Worm (Caenorhabditis elegans) whole organism, L4 larva: ENCODE data around the gene K10C8.4.
A peak's percentile ranks its signal among the peaks of the same experiment; 100 is the strongest.

Source experiments
- D1046.2 ChIP-seq: fragments of 200-800 bp; sonication (Bioruptor generic); IDR thresholded peaks from 2 replicates; pipeline ENCODE4 v1.3.6; 2022; ENCODE audit warnings: missing genetic modification characterization, missing compliant biosample characterization
- R02D3.7 ChIP-seq: fragments of 150-350 bp; sonication (generic microtip); optimal IDR thresholded peaks from 3 replicates; lab custom pipeline; 2014; ENCODE audit warnings: missing biosample characterization, missing genetic modification characterization
- Y75B8A.6 ChIP-seq: fragments of 200-800 bp; sonication (Bioruptor generic); IDR thresholded peaks from 2 replicates; pipeline ENCODE4 v1.3.6; 2022; ENCODE audit warnings: missing genetic modification reagents, missing genetic modification characterization, missing compliant biosample characterization
- aha-1 ChIP-seq: fragments of 150-350 bp; peaks from one replicate; lab custom pipeline; 2014; ENCODE audit warnings: missing biosample characterization, missing genetic modification characterization
- aly-2 ChIP-seq: sonication (generic microtip); optimal IDR thresholded peaks from 2 replicates; lab custom pipeline; 2018; ENCODE audit warnings: missing biosample characterization, missing genetic modification characterization
- ama-1 ChIP-seq: fragments of 150-350 bp; optimal IDR thresholded peaks from 2 replicates; lab custom pipeline; 2014; ENCODE audit warnings: inconsistent platforms, mixed read lengths
- ceh-32 ChIP-seq: sonication (generic microtip); optimal IDR thresholded peaks from 2 replicates; lab custom pipeline; 2016; ENCODE audit warnings: mild to moderate bottlenecking, missing genetic modification characterization, missing compliant biosample characterization; ENCODE audit not compliant: poor library complexity
- cey-2 ChIP-seq: sonication (generic microtip); optimal IDR thresholded peaks from 3 replicates; lab custom pipeline; 2017; ENCODE audit warnings: missing genetic modification characterization, mild to moderate bottlenecking, missing compliant biosample characterization, antibody characterized with exemption, borderline replicate concordance; ENCODE audit not compliant: insufficient read depth
- daf-16 ChIP-seq, 3 experiments: sonication (generic microtip); optimal IDR thresholded peaks; 2 replicates each; lab custom pipeline; 2016 to 2017; ENCODE audit warnings: missing genetic modification characterization in 3 of 3, missing genetic modification reagents in 3 of 3, mild to moderate bottlenecking in 2 of 3, missing compliant biosample characterization in 2 of 3, missing biosample characterization in 1 of 3, moderate library complexity in 1 of 3
- dmd-8 ChIP-seq: fragments of 200-800 bp; sonication (Bioruptor generic); IDR thresholded peaks from 2 replicates; pipeline ENCODE4 v1.3.6; 2022; ENCODE audit warnings: missing genetic modification characterization, missing compliant biosample characterization
- dmd-9 ChIP-seq: fragments of 200-800 bp; sonication (Bioruptor generic); IDR thresholded peaks from 2 replicates; pipeline ENCODE4 v1.3.6; 2022; ENCODE audit warnings: missing genetic modification reagents, missing genetic modification characterization, missing compliant biosample characterization
- dve-1 ChIP-seq: sonication (generic microtip); optimal IDR thresholded peaks from 2 replicates; lab custom pipeline; 2017; ENCODE audit warnings: antibody characterized with exemption, mild to moderate bottlenecking, missing genetic modification characterization, missing compliant biosample characterization; ENCODE audit not compliant: insufficient read depth
- fos-1 ChIP-seq: fragments of 150-350 bp; optimal IDR thresholded peaks from 2 replicates; lab custom pipeline; 2014; ENCODE audit warnings: missing biosample characterization, missing genetic modification characterization
- gei-8 ChIP-seq: fragments of 200-800 bp; sonication (Bioruptor generic); optimal IDR thresholded peaks from 2 replicates; lab custom pipeline; 2018; ENCODE audit warnings: mild to moderate bottlenecking, missing genetic modification characterization, missing compliant biosample characterization
- hlh-11 ChIP-seq: fragments of 200-800 bp; sonication (Bioruptor generic); optimal IDR thresholded peaks from 2 replicates; lab custom pipeline; 2018; ENCODE audit warnings: mild to moderate bottlenecking, missing genetic modification characterization, missing compliant biosample characterization
- hlh-30 ChIP-seq: sonication (generic microtip); optimal IDR thresholded peaks from 2 replicates; lab custom pipeline; 2017; ENCODE audit warnings: antibody characterized with exemption, mild to moderate bottlenecking, missing genetic modification characterization, missing compliant biosample characterization; ENCODE audit not compliant: insufficient read depth
- lin-1 ChIP-seq: fragments of 200-800 bp; sonication (Bioruptor generic); IDR thresholded peaks from 2 replicates; pipeline ENCODE4 v1.3.6; 2022; ENCODE audit warnings: missing genetic modification reagents, missing genetic modification characterization, missing compliant biosample characterization
- lin-13 ChIP-seq: fragments of 150-350 bp; optimal IDR thresholded peaks from 2 replicates; lab custom pipeline; 2014; ENCODE audit warnings: missing biosample characterization, missing genetic modification reagents, missing genetic modification characterization
- lin-39 ChIP-seq: fragments of 150-350 bp; optimal IDR thresholded peaks from 2 replicates; lab custom pipeline; 2014; ENCODE audit warnings: missing biosample characterization, missing genetic modification reagents, missing genetic modification characterization
- madf-9 ChIP-seq: fragments of 200-800 bp; sonication (Bioruptor generic); conservative IDR thresholded peaks from 2 replicates; pipeline ENCODE4 v1.3.6; 2022; ENCODE audit warnings: missing genetic modification reagents, missing genetic modification characterization, missing compliant biosample characterization
- mes-2 ChIP-seq: sonication (generic microtip); optimal IDR thresholded peaks from 2 replicates; lab custom pipeline; 2016; ENCODE audit warnings: missing genotype, mild to moderate bottlenecking, missing genetic modification characterization, missing compliant biosample characterization; ENCODE audit not compliant: poor library complexity, severe bottlenecking
- mxl-3 ChIP-seq: fragments of 200-800 bp; sonication (Bioruptor generic); optimal IDR thresholded peaks from 2 replicates; lab custom pipeline; 2018; ENCODE audit warnings: mild to moderate bottlenecking, missing genetic modification characterization, missing compliant biosample characterization
- nhr-10 ChIP-seq: fragments of 150-350 bp; optimal IDR thresholded peaks from 2 replicates; lab custom pipeline; 2014; ENCODE audit warnings: missing biosample characterization, missing genetic modification characterization
- nhr-102 ChIP-seq: sonication (generic microtip); optimal IDR thresholded peaks from 2 replicates; lab custom pipeline; 2016; ENCODE audit warnings: mild to moderate bottlenecking, missing genetic modification characterization, moderate library complexity, missing compliant biosample characterization
- nhr-237 ChIP-seq: sonication (generic microtip); optimal IDR thresholded peaks from 2 replicates; lab custom pipeline; 2017; ENCODE audit warnings: missing biosample characterization, missing genetic modification characterization
- nhr-25 ChIP-seq: sonication (generic microtip); optimal IDR thresholded peaks from 2 replicates; lab custom pipeline; 2017; ENCODE audit warnings: missing genetic modification characterization, mild to moderate bottlenecking, missing compliant biosample characterization, antibody characterized with exemption, moderate library complexity, borderline replicate concordance; ENCODE audit not compliant: insufficient read depth
- nhr-28 ChIP-seq: fragments of 150-350 bp; optimal IDR thresholded peaks from 2 replicates; lab custom pipeline; 2014; ENCODE audit warnings: missing biosample characterization, missing genetic modification characterization
- nhr-6 ChIP-seq: fragments of 150-350 bp; optimal IDR thresholded peaks from 2 replicates; lab custom pipeline; 2014; ENCODE audit warnings: missing biosample characterization, missing genetic modification characterization
- nhr-77 ChIP-seq: fragments of 150-350 bp; optimal IDR thresholded peaks from 2 replicates; lab custom pipeline; 2014; ENCODE audit warnings: missing biosample characterization, missing genetic modification characterization
- pha-4 ChIP-seq, 2 experiments: fragments of 150-350 bp in 1 of 2; fragments of 200-800 bp in 1 of 2; sonication (Bioruptor generic) in 1 of 2; IDR thresholded peaks in 1 of 2; optimal IDR thresholded peaks in 1 of 2; 2 replicates each; pipeline versions ENCODE4 v1.3.6 to Lab custom; 2014 to 2022; ENCODE audit warnings: missing genetic modification characterization in 2 of 2, missing genetic modification reagents in 2 of 2, missing biosample characterization in 1 of 2, missing compliant biosample characterization in 1 of 2
- php-3 ChIP-seq: fragments of 200-800 bp; sonication (Bioruptor generic); IDR thresholded peaks from 2 replicates; pipeline ENCODE4 v1.3.6; 2022; ENCODE audit warnings: missing genetic modification reagents, missing genetic modification characterization, missing compliant biosample characterization
- pqm-1 ChIP-seq: sonication (generic microtip); optimal IDR thresholded peaks from 2 replicates; lab custom pipeline; 2017; ENCODE audit warnings: missing biosample characterization, missing genetic modification characterization
- sdz-12 ChIP-seq: fragments of 200-800 bp; sonication (Bioruptor generic); optimal IDR thresholded peaks from 2 replicates; lab custom pipeline; 2018; ENCODE audit warnings: mild to moderate bottlenecking, missing genetic modification characterization, missing compliant biosample characterization
- set-16 ChIP-seq: fragments of 200-800 bp; sonication (Bioruptor generic); IDR thresholded peaks from 2 replicates; pipeline ENCODE4 v1.3.6; 2022; ENCODE audit warnings: missing genetic modification reagents, missing genetic modification characterization, missing compliant biosample characterization
- skn-1 ChIP-seq: fragments of 150-350 bp; optimal IDR thresholded peaks from 2 replicates; lab custom pipeline; 2014; ENCODE audit warnings: missing biosample characterization, missing genetic modification characterization
- spr-1 ChIP-seq: sonication (generic microtip); optimal IDR thresholded peaks from 2 replicates; lab custom pipeline; 2016; ENCODE audit warnings: mild to moderate bottlenecking, missing genetic modification characterization, missing compliant biosample characterization
- unc-39 ChIP-seq: sonication (generic microtip); optimal IDR thresholded peaks from 2 replicates; lab custom pipeline; 2017; ENCODE audit warnings: missing biosample characterization, missing genetic modification characterization
- unc-62 ChIP-seq, 3 experiments: fragments of 150-350 bp in 1 of 3; sonication (generic microtip); optimal IDR thresholded peaks in 2 of 3; peaks in 1 of 3; 1 replicate in 1 of 3; 2 replicates in 2 of 3; lab custom pipeline; 2014 to 2017; ENCODE audit warnings: missing biosample characterization in 3 of 3, missing genetic modification characterization in 3 of 3, missing genetic modification reagents in 3 of 3, missing genotype in 1 of 3
- zfp-2 ChIP-seq: sonication (generic microtip); optimal IDR thresholded peaks from 2 replicates; lab custom pipeline; 2016; ENCODE audit warnings: mild to moderate bottlenecking, missing genetic modification characterization, missing compliant biosample characterization
- zip-11 ChIP-seq: fragments of 200-800 bp; sonication (Bioruptor generic); IDR thresholded peaks from 2 replicates; pipeline ENCODE4 v1.3.6; 2022; ENCODE audit warnings: missing genetic modification characterization, missing compliant biosample characterization
- ztf-11 ChIP-seq: fragments of 150-350 bp; optimal IDR thresholded peaks from 2 replicates; lab custom pipeline; 2014; ENCODE audit warnings: missing biosample characterization, missing genetic modification characterization

Gene K10C8.4

ce11 chrV:12728062-12728665 lies 32.1 kb downstream of the K10C8.4 start, which contains the start of the genes rpl-28 and mrpl-49 (continued):
- TF ChIP-seq pha-4 (GFP tag; IDR thresholded peaks at IDR 0.05; lab: Robert Waterston, UW) = no peak
- TF ChIP-seq pha-4 (tag; optimal IDR thresholded peaks at IDR 0.05; lab: Kevin White, UChicago) = no peak
- TF ChIP-seq zip-11 (GFP tag; lab: Robert Waterston, UW) = no peak
- TF ChIP-seq lin-39 (tag; lab: Kevin White, UChicago) = no peak

- TF ChIP-seq nhr-25 (tag; lab: Kevin White, UChicago) (no peak), mes-2 (tag; lab: Kevin White, UChicago) (no peak), madf-9 (no peak), R02D3.7 (tag; lab: Kevin White, UChicago) (no peak), ama-1 (no peak), aha-1 (tag; lab: Kevin White, UChicago) (no peak), D1046.2 (GFP tag; lab: Robert Waterston, UW) (no peak), ztf-11 (no peak), aly-2 (tag; lab: Kevin White, UChicago) (no peak), sdz-12 (GFP tag; lab: Kevin White, UChicago) (no peak), lin-13 (GFP tag; lab: Kevin White, UChicago) (no peak), dmd-8 (GFP tag; lab: Robert Waterston, UW) (no peak), nhr-237 (tag; lab: Kevin White, UChicago) (no peak), nhr-102 (tag; lab: Kevin White, UChicago) (no peak), ceh-32 (tag; lab: Kevin White, UChicago) (no peak), dmd-9 (GFP tag; lab: Robert Waterston, UW) (no peak), Y75B8A.6 (GFP tag; lab: Robert Waterston, UW) (no peak)
Measured at ce11 chrV:12729220-12729619, 33.2 kb downstream of the K10C8.4 start, which contains the start of gene R11D1.10. Gene R11D1.10, plus strand, starts transcription at chrV:12729520.

- peak; percentile 58 for TF ChIP-seq pqm-1
- no peak for TF ChIP-seq mxl-3 (GFP tag; lab: Kevin White, UChicago)
- TF ChIP-seq php-3 (GFP tag; lab: Robert Waterston, UW) = no peak
- peak; percentile 42 for TF ChIP-seq dve-1 (tag; lab: Kevin White, UChicago)
- TF ChIP-seq nhr-28 = peak; percentile 61
- no peak for TF ChIP-seq zfp-2 (tag; lab: Kevin White, UChicago)
- TF ChIP-seq daf-16 (GFP tag; optimal IDR thresholded peaks at IDR 0.05; lab: Kevin White, UChicago) = no peak
- peak; percentile 56 for TF ChIP-seq daf-16 (tag; optimal IDR thresholded peaks at IDR 0.05; lab: Kevin White, UChicago)
- TF ChIP-seq hlh-11 = peak; percentile 19
- peak; percentile 55 for TF ChIP-seq nhr-77
Measured at ce11 chrV:12732734-12733133, 36.7 kb downstream of the K10C8.4 start.

ce11 chrV:12733465-12734248 lies 37.6 kb downstream of the K10C8.4 start, which contains the start of the genes dhs-21 and xbx-9:
Gene dhs-21, minus strand, starts transcription at chrV:12733645.
Gene xbx-9, plus strand, starts transcription at chrV:12734198.
- TF ChIP-seq daf-16 (GFP tag; optimal IDR thresholded peaks at IDR 0.05; lab: Kevin White, UChicago) = no peak
- TF ChIP-seq daf-16 (tag; optimal IDR thresholded peaks at IDR 0.05; lab: Kevin White, UChicago) = peak; percentile 64
- peak in 1 of 2 experiments; percentile 95 for TF ChIP-seq unc-62 (GFP tag; optimal IDR thresholded peaks at IDR 0.05 in 1 of 2; lab: Kevin White, UChicago)
- no peak for TF ChIP-seq unc-62 (tag; optimal IDR thresholded peaks at IDR 0.05; lab: Kevin White, UChicago)
- TF ChIP-seq lin-1 (GFP tag; lab: Robert Waterston, UW) = 0 out of 2 replicates have a peak, but pooled peaks have one; percentile 17
- no peak for TF ChIP-seq fos-1
- TF ChIP-seq unc-39 (tag; lab: Kevin White, UChicago) = no peak
- peak; percentile 51 for TF ChIP-seq nhr-77
- peak; percentile 19 for TF ChIP-seq mes-2 (tag; lab: Kevin White, UChicago)
- TF ChIP-seq spr-1 (tag; lab: Kevin White, UChicago) = no peak
- peak; percentile 64 for TF ChIP-seq dve-1 (tag; lab: Kevin White, UChicago)
- TF ChIP-seq hlh-11 = peak; percentile 54
- no peak for TF ChIP-seq gei-8 (GFP tag; lab: Kevin White, UChicago)
- no peak for TF ChIP-seq set-16 (GFP tag; lab: Robert Waterston, UW)
- no peak for TF ChIP-seq skn-1 (tag; lab: Kevin White, UChicago)
- TF ChIP-seq nhr-10 (tag; lab: Kevin White, UChicago) = peak; percentile 30
- TF ChIP-seq hlh-30 = peak; percentile 65
- TF ChIP-seq nhr-28 = peak; percentile 92
- no peak for TF ChIP-seq cey-2 (tag; lab: Kevin White, UChicago)
- peak; percentile 62 for TF ChIP-seq nhr-6
